Worm (Caenorhabditis elegans) whole organism, mixed stage, embryonic: ENCODE data around the gene tbx-36.

Experiments used
- ceh-83 ChIP-seq: fragments of 200-800 bp; sonication (Bioruptor generic); optimal IDR thresholded peaks from 2 replicates; lab custom pipeline; 2018; ENCODE audit warnings: mild to moderate bottlenecking, missing genetic modification characterization, missing compliant biosample characterization
- cnd-1 ChIP-seq: fragments of 200-800 bp; sonication (Bioruptor generic); optimal IDR thresholded peaks from 2 replicates; lab custom pipeline; 2018; ENCODE audit warnings: mild to moderate bottlenecking, missing genetic modification characterization, missing compliant biosample characterization
- flh-1 ChIP-seq: fragments of 200-800 bp; sonication (Bioruptor generic); optimal IDR thresholded peaks from 2 replicates; lab custom pipeline; 2018; ENCODE audit warnings: mild to moderate bottlenecking, missing genetic modification characterization, moderate library complexity, missing compliant biosample characterization
- lin-13 ChIP-seq: fragments of 150-350 bp; optimal IDR thresholded peaks from 2 replicates; lab custom pipeline; 2014; ENCODE audit warnings: missing biosample characterization, missing genetic modification characterization
- mep-1 ChIP-seq: fragments of 150-350 bp; optimal IDR thresholded peaks from 2 replicates; lab custom pipeline; 2017; ENCODE audit warnings: missing biosample characterization, missing genetic modification reagents, missing genetic modification characterization, inconsistent platforms
- mls-2 ChIP-seq: sonication (generic microtip); optimal IDR thresholded peaks from 2 replicates; lab custom pipeline; 2016; ENCODE audit warnings: mild to moderate bottlenecking, missing genetic modification characterization, moderate library complexity, missing compliant biosample characterization
- nhr-28 ChIP-seq: fragments of 150-350 bp; optimal IDR thresholded peaks from 2 replicates; lab custom pipeline; 2014; ENCODE audit warnings: missing biosample characterization, missing genetic modification characterization
- nhr-76 ChIP-seq: sonication (generic microtip); optimal IDR thresholded peaks from 2 replicates; lab custom pipeline; 2017; ENCODE audit warnings: missing biosample characterization, missing genetic modification characterization
- pha-4 ChIP-seq: fragments of 150-350 bp; optimal IDR thresholded peaks from 2 replicates; lab custom pipeline; 2018; ENCODE audit warnings: missing biosample characterization, missing genetic modification reagents, missing genetic modification characterization
- snpc-4 ChIP-seq: fragments of 150-350 bp; optimal IDR thresholded peaks from 2 replicates; lab custom pipeline; 2014; ENCODE audit warnings: missing biosample characterization, missing genetic modification characterization
- unc-120 ChIP-seq: sonication (generic microtip); optimal IDR thresholded peaks from 2 replicates; lab custom pipeline; 2017; ENCODE audit warnings: missing genetic modification characterization, missing compliant biosample characterization; ENCODE audit not compliant: poor library complexity, severe bottlenecking
- unc-39 ChIP-seq: fragments of 150-350 bp; optimal IDR thresholded peaks from 2 replicates; lab custom pipeline; 2014; ENCODE audit warnings: missing biosample characterization, missing genetic modification characterization
- zip-8 ChIP-seq: fragments of 150-350 bp; optimal IDR thresholded peaks from 2 replicates; lab custom pipeline; 2014; ENCODE audit warnings: missing biosample characterization, missing genetic modification characterization
- ztf-11 ChIP-seq: fragments of 150-350 bp; optimal IDR thresholded peaks from 2 replicates; lab custom pipeline; 2014; ENCODE audit warnings: missing biosample characterization, missing genetic modification characterization

DNA sequence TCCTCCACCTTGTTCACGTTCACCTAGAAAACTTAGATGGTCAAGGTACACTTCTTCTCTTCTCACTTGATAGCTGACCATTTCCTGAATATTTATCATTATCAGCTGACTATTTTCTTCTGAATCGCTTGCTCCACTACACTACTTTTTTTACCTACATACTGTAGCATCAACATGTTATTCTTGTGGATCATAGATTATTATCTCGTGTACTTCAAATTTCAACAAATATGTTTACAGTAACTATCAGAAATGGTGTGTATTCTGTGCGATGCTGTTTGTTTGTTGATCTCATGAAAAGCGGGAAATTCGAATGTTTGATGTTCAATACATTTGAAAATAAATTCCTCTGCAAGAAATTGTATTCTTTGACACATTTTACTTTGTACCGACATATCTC, 33.5 kb upstream of the tbx-36 start, which contains the start of gene ZK822.10:
- TF ChIP-seq pha-4 (tag; lab: Kevin White, UChicago), result no peak
- TF ChIP-seq ztf-11 (tag; lab: Kevin White, UChicago), result no peak
- no peak for TF ChIP-seq unc-39 (tag; lab: Kevin White, UChicago)
- TF ChIP-seq nhr-76 (tag; lab: Kevin White, UChicago), result no peak
- TF ChIP-seq unc-120, result no peak
- TF ChIP-seq nhr-28, result no peak
- TF ChIP-seq mls-2, result no peak
- TF ChIP-seq ceh-83, result no peak
- TF ChIP-seq mep-1, result no peak
- TF ChIP-seq cnd-1 (tag; lab: Kevin White, UChicago), result no peak
- TF ChIP-seq zip-8 (tag; lab: Kevin White, UChicago), result no peak
- no peak for TF ChIP-seq flh-1 (GFP tag; lab: Kevin White, UChicago)
- no peak for TF ChIP-seq snpc-4 (tag; lab: Kevin White, UChicago)
- TF ChIP-seq lin-13, result no peak
